Worm (Caenorhabditis elegans) whole organism, L3 larva: ENCODE data around the gene T05E12.9.

Source experiments
- ZK546.5 ChIP-seq: sonication (generic microtip); optimal IDR thresholded peaks from 2 replicates; lab custom pipeline; 2017; ENCODE audit warnings: missing biosample characterization, missing genetic modification characterization
- aly-2 ChIP-seq: fragments of 150-350 bp; optimal IDR thresholded peaks from 2 replicates; lab custom pipeline; 2014; ENCODE audit warnings: missing biosample characterization, missing genetic modification characterization
- ama-1 ChIP-seq: fragments of 150-350 bp; optimal IDR thresholded peaks from 2 replicates; lab custom pipeline; 2018
- ceh-16 ChIP-seq: sonication (generic microtip); optimal IDR thresholded peaks from 2 replicates; lab custom pipeline; 2017; ENCODE audit warnings: missing biosample characterization, missing genetic modification characterization
- ceh-9 ChIP-seq: sonication (generic microtip); optimal IDR thresholded peaks from 2 replicates; lab custom pipeline; 2018; ENCODE audit warnings: missing biosample characterization, missing genetic modification characterization
- daf-12 ChIP-seq: fragments of 150-350 bp; optimal IDR thresholded peaks from 2 replicates; lab custom pipeline; 2014; ENCODE audit warnings: missing biosample characterization, missing genetic modification reagents, missing genetic modification characterization
- egl-27 ChIP-seq: sonication (generic microtip); optimal IDR thresholded peaks from 4 replicates; lab custom pipeline; 2017; ENCODE audit warnings: missing biosample characterization, missing genetic modification reagents, missing genetic modification characterization
- egl-5 ChIP-seq: fragments of 150-350 bp; optimal IDR thresholded peaks from 2 replicates; lab custom pipeline; 2017; ENCODE audit warnings: missing biosample characterization, missing genetic modification reagents, missing genetic modification characterization, inconsistent platforms
- elt-1 ChIP-seq: fragments of 150-350 bp; optimal IDR thresholded peaks from 2 replicates; lab custom pipeline; 2014; ENCODE audit warnings: missing biosample characterization, missing genetic modification characterization
- elt-2 ChIP-seq: sonication (generic microtip); optimal IDR thresholded peaks from 2 replicates; lab custom pipeline; 2016; ENCODE audit warnings: missing genetic modification reagents, mild to moderate bottlenecking, missing genetic modification characterization, missing compliant biosample characterization
- elt-3 ChIP-seq, 3 experiments: fragments of 150-350 bp in 1 of 3; sonication (generic microtip) in 2 of 3; optimal IDR thresholded peaks; 2 replicates in 2 of 3; 4 replicates in 1 of 3; lab custom pipeline; 2014 to 2017; ENCODE audit warnings: missing biosample characterization in 3 of 3, missing genetic modification characterization in 3 of 3
- eor-1 ChIP-seq, 2 experiments: fragments of 150-350 bp; optimal IDR thresholded peaks; 2 replicates each; lab custom pipeline; 2014 to 2018; ENCODE audit warnings: missing biosample characterization in 2 of 2, missing genetic modification characterization in 2 of 2
- hmg-11 ChIP-seq: sonication (generic microtip); optimal IDR thresholded peaks from 2 replicates; lab custom pipeline; 2016; ENCODE audit warnings: missing genetic modification characterization, missing compliant biosample characterization
- jun-1 ChIP-seq: fragments of 150-350 bp; optimal IDR thresholded peaks from 2 replicates; lab custom pipeline; 2014; ENCODE audit warnings: missing biosample characterization, missing genetic modification reagents, missing genetic modification characterization
- lin-15B ChIP-seq: fragments of 150-350 bp; optimal IDR thresholded peaks from 2 replicates; lab custom pipeline; 2014; ENCODE audit warnings: missing biosample characterization, missing genetic modification characterization
- lin-39 ChIP-seq: fragments of 150-350 bp; optimal IDR thresholded peaks from 2 replicates; lab custom pipeline; 2018; ENCODE audit warnings: missing biosample characterization, missing genetic modification reagents, missing genetic modification characterization
- lsy-12 ChIP-seq: sonication (generic microtip); optimal IDR thresholded peaks from 2 replicates; lab custom pipeline; 2016; ENCODE audit warnings: mild to moderate bottlenecking, missing genetic modification characterization, missing compliant biosample characterization
- mdl-1 ChIP-seq: fragments of 150-350 bp; optimal IDR thresholded peaks from 2 replicates; lab custom pipeline; 2014; ENCODE audit warnings: missing biosample characterization, missing genetic modification characterization
- mml-1 ChIP-seq: fragments of 150-350 bp; sonication (generic microtip); optimal IDR thresholded peaks from 3 replicates; lab custom pipeline; 2014; ENCODE audit warnings: missing biosample characterization, missing genetic modification characterization
- nhr-11 ChIP-seq: fragments of 150-350 bp; optimal IDR thresholded peaks from 2 replicates; lab custom pipeline; 2014; ENCODE audit warnings: missing biosample characterization, missing genetic modification characterization
- nhr-23 ChIP-seq: fragments of 150-350 bp; optimal IDR thresholded peaks from 2 replicates; lab custom pipeline; 2014; ENCODE audit warnings: missing biosample characterization, missing genetic modification reagents, missing genetic modification characterization
- nhr-237 ChIP-seq: fragments of 150-350 bp; optimal IDR thresholded peaks from 2 replicates; lab custom pipeline; 2014; ENCODE audit warnings: missing biosample characterization, missing genetic modification characterization
- nhr-25 ChIP-seq: sonication (generic microtip); optimal IDR thresholded peaks from 2 replicates; lab custom pipeline; 2017; ENCODE audit warnings: missing biosample characterization, missing genetic modification characterization
- nhr-28 ChIP-seq: fragments of 150-350 bp; optimal IDR thresholded peaks from 2 replicates; lab custom pipeline; 2014; ENCODE audit warnings: missing biosample characterization, missing genetic modification characterization
- nhr-43 ChIP-seq: sonication (generic microtip); optimal IDR thresholded peaks from 2 replicates; lab custom pipeline; 2016; ENCODE audit warnings: mild to moderate bottlenecking, missing genetic modification characterization, missing compliant biosample characterization; ENCODE audit not compliant: poor library complexity, severe bottlenecking
- nhr-67 ChIP-seq: fragments of 150-350 bp; optimal IDR thresholded peaks from 2 replicates; lab custom pipeline; 2014; ENCODE audit warnings: missing biosample characterization, missing genetic modification characterization
- nhr-76 ChIP-seq: fragments of 150-350 bp; sonication (generic microtip); optimal IDR thresholded peaks from 5 replicates; lab custom pipeline; 2014; ENCODE audit warnings: missing biosample characterization, missing genetic modification characterization
- nhr-77 ChIP-seq: fragments of 150-350 bp; optimal IDR thresholded peaks from 2 replicates; lab custom pipeline; 2014; ENCODE audit warnings: missing biosample characterization, missing genetic modification characterization
- pha-4 ChIP-seq: fragments of 150-350 bp; optimal IDR thresholded peaks from 2 replicates; lab custom pipeline; 2014; ENCODE audit warnings: missing biosample characterization, missing genetic modification reagents, missing genetic modification characterization
- pqm-1 ChIP-seq: fragments of 150-350 bp; optimal IDR thresholded peaks from 2 replicates; lab custom pipeline; 2017; ENCODE audit warnings: missing biosample characterization, missing genetic modification characterization, inconsistent platforms
- sea-2 ChIP-seq: fragments of 150-350 bp; sonication (generic microtip); optimal IDR thresholded peaks from 4 replicates; lab custom pipeline; 2014; ENCODE audit warnings: missing biosample characterization, missing genetic modification reagents, missing genetic modification characterization
- skn-1 ChIP-seq: fragments of 150-350 bp; optimal IDR thresholded peaks from 2 replicates; lab custom pipeline; 2014; ENCODE audit warnings: missing biosample characterization, missing genetic modification characterization
- snpc-4 ChIP-seq: fragments of 150-350 bp; optimal IDR thresholded peaks from 2 replicates; lab custom pipeline; 2014; ENCODE audit warnings: missing biosample characterization, missing genetic modification characterization
- tbx-2 ChIP-seq: sonication (generic microtip); optimal IDR thresholded peaks from 2 replicates; lab custom pipeline; 2016; ENCODE audit warnings: mild to moderate bottlenecking, missing genetic modification characterization, missing compliant biosample characterization
- unc-39 ChIP-seq: sonication (generic microtip); optimal IDR thresholded peaks from 4 replicates; lab custom pipeline; 2017; ENCODE audit warnings: missing biosample characterization, missing genetic modification characterization
- unc-62 ChIP-seq: fragments of 150-350 bp; sonication (generic microtip); optimal IDR thresholded peaks from 4 replicates; lab custom pipeline; 2014; ENCODE audit warnings: missing biosample characterization, missing genetic modification reagents, missing genetic modification characterization
- zag-1 ChIP-seq: fragments of 150-350 bp; optimal IDR thresholded peaks from 2 replicates; lab custom pipeline; 2014; ENCODE audit warnings: missing biosample characterization, missing genetic modification characterization
- ztf-4 ChIP-seq: fragments of 150-350 bp; optimal IDR thresholded peaks from 2 replicates; lab custom pipeline; 2014; ENCODE audit warnings: missing biosample characterization, missing genetic modification characterization

Gene T05E12.9

ce11 chrV:17098669-17099068 lies 16.1 kb upstream of the T05E12.9 start, which contains the start of the genes ZK218.3 and ZK218.4:
ZK218.3 (minus strand) TSS chrV:17098769.
ZK218.4 (plus strand) TSS chrV:17098854.
- no peak for TF ChIP-seq jun-1
- TF ChIP-seq nhr-76 (tag; lab: Kevin White, UChicago), result no peak
- no peak for TF ChIP-seq ceh-9
- no peak for TF ChIP-seq elt-2 (tag; lab: Kevin White, UChicago)
- TF ChIP-seq pha-4 (tag; lab: Kevin White, UChicago), result no peak
- no peak for TF ChIP-seq elt-3 (tag; optimal IDR thresholded peaks at IDR 0.05; lab: Kevin White, UChicago)
- TF ChIP-seq lin-39 (tag; lab: Kevin White, UChicago), result no peak
- TF ChIP-seq tbx-2, result no peak
- no peak for TF ChIP-seq lin-15B (tag; lab: Kevin White, UChicago)
- no peak for TF ChIP-seq daf-12 (tag; lab: Kevin White, UChicago)
- no peak for TF ChIP-seq zag-1
- TF ChIP-seq snpc-4, result no peak
- TF ChIP-seq nhr-11 (tag; lab: Kevin White, UChicago), result no peak
- TF ChIP-seq hmg-11 (tag; lab: Kevin White, UChicago), result no peak
- no peak for TF ChIP-seq unc-62 (GFP tag; lab: Kevin White, UChicago)
- no peak for TF ChIP-seq ama-1
- TF ChIP-seq, all 47 proteins: peak for 0

- TF ChIP-seq pqm-1 (no peak), mml-1 (tag; lab: Kevin White, UChicago) (no peak), nhr-25 (tag; lab: Kevin White, UChicago) (no peak), ama-1 (no peak), egl-27 (tag; lab: Kevin White, UChicago) (no peak), elt-1 (tag; lab: Kevin White, UChicago) (no peak), aly-2 (tag; lab: Kevin White, UChicago) (no peak), ceh-9 (no peak), tbx-2 (no peak), eor-1 (tag; optimal IDR thresholded peaks at IDR 0.05; lab: Kevin White, UChicago) (no peak), nhr-77 (tag; lab: Kevin White, UChicago) (no peak), mdl-1 (no peak), egl-5 (tag; lab: Kevin White, UChicago) (no peak), skn-1 (no peak), nhr-67 (no peak), ztf-4 (tag; lab: Kevin White, UChicago) (no peak), nhr-23 (no peak), nhr-237 (tag; lab: Kevin White, UChicago) (no peak), nhr-43 (tag; lab: Kevin White, UChicago) (no peak), ceh-16 (no peak)
Measured at ce11 chrV:17094568-17094967, 11.9 kb upstream of the T05E12.9 start.

ce11 chrV:17092262-17092661 lies 9.6 kb upstream of the T05E12.9 start, which contains the start of gene ZK218.1:
ZK218.1 (plus strand) TSS chrV:17092562.
- no peak for TF ChIP-seq pha-4 (tag; lab: Kevin White, UChicago)
- no peak for TF ChIP-seq mml-1 (tag; lab: Kevin White, UChicago)
- no peak for TF ChIP-seq lsy-12

ce11 chrV:17089931-17090429 lies 7.4 kb upstream of the T05E12.9 start, which contains the start of gene srh-237:
srh-237 (plus strand) TSS chrV:17090379.
- TF ChIP-seq eor-1 (tag; optimal IDR thresholded peaks at IDR 0.05; lab: Kevin White, UChicago) (no peak), pqm-1 (peak; percentile 80), elt-1 (tag; lab: Kevin White, UChicago) (no peak), nhr-28 (tag; lab: Kevin White, UChicago) (no peak), unc-39 (tag; lab: Kevin White, UChicago) (no peak), zag-1 (no peak), ceh-16 (no peak), elt-2 (tag; lab: Kevin White, UChicago) (peak; percentile 79), daf-12 (tag; lab: Kevin White, UChicago) (no peak), aly-2 (tag; lab: Kevin White, UChicago) (no peak), ZK546.5 (no peak), hmg-11 (tag; lab: Kevin White, UChicago) (no peak), skn-1 (peak; percentile 35), tbx-2 (no peak), snpc-4 (no peak), pha-4 (tag; lab: Kevin White, UChicago) (no peak), sea-2 (GFP tag; lab: Kevin White, UChicago) (no peak), jun-1 (no peak), nhr-67 (no peak), nhr-237 (tag; lab: Kevin White, UChicago) (no peak), mml-1 (tag; lab: Kevin White, UChicago) (no peak)
- TF ChIP-seq, all 47 proteins: peak for 3
